Worm (Caenorhabditis elegans): ENCODE measurements around the gene hacd-1.

DNA sequence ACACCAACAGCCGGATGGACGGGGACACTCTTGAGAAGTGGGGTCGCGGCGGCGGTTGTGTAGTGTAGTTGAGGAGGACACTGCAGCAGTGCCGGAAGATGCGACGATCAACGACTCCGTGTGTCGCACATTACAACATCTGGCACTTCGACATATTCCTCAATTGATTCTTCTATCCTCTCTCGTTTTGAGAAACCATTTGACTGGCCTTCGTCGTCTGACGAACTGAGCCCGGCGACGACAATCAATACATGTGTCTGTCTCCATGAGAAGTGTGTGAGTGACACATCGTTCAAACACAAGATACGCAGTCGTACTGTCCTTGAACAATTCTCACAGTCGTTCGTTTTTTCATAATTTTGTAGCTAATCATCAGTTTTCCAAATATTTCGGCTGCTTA lies 12.4 kb downstream of the hacd-1 start:
- TF ChIP-seq unc-39 (tag; optimal IDR thresholded peaks at IDR 0.05), result no peak
- TF ChIP-seq F13H6.1 (tag; optimal IDR thresholded peaks at IDR 0.05), result no peak
- no peak for TF ChIP-seq crh-2 (tag; optimal IDR thresholded peaks at IDR 0.05)
- no peak for TF ChIP-seq peb-1 (tag; optimal IDR thresholded peaks at IDR 0.05)
- no peak for TF ChIP-seq R02D3.7 (tag; optimal IDR thresholded peaks at IDR 0.05)
- no peak for TF ChIP-seq nhr-25 (tag; optimal IDR thresholded peaks at IDR 0.05)

Measured in whole organism, L2 larva.